Fruit fly (Drosophila melanogaster) Kc167 (cell line): ENCODE data around the gene dlg1.

Experiments used
- Myc ChIP-seq: fragments of >200 bp; optimal IDR thresholded peaks from 2 replicates; lab custom pipeline; 2017; ENCODE audit warnings: missing external identifiers
- Sin3A ChIP-seq: fragments of >200 bp; optimal IDR thresholded peaks from 2 replicates; lab custom pipeline; 2018; ENCODE audit warnings: missing external identifiers
- h ChIP-seq: fragments of >200 bp; optimal IDR thresholded peaks from 3 replicates; lab custom pipeline; 2018; ENCODE audit warnings: missing external identifiers
- insv ChIP-seq: fragments of >200 bp; optimal IDR thresholded peaks from 3 replicates; lab custom pipeline; 2018; ENCODE audit warnings: missing external identifiers
- psq ChIP-seq: fragments of >200 bp; optimal IDR thresholded peaks from 2 replicates; lab custom pipeline; 2017; ENCODE audit warnings: missing external identifiers
- ttk ChIP-seq: sonication (Bioruptor generic); optimal IDR thresholded peaks from 2 replicates; lab custom pipeline; 2017; ENCODE audit warnings: missing external identifiers

dlg1 gene

dm6 chrX:11390625-11391363 is 21.3 kb downstream of the dlg1 start:
- TF ChIP-seq ttk (no peak), Myc (no peak), psq (lab: Kevin White, UChicago) (no peak), insv (lab: Kevin White, UChicago) (no peak), h (no peak), Sin3A (lab: Kevin White, UChicago) (no peak)

dm6 chrX:11391364-11391915 is 22.0 kb downstream of the dlg1 start:
- TF ChIP-seq ttk: no peak
- TF ChIP-seq Sin3A (lab: Kevin White, UChicago): no peak

- TF ChIP-seq h: no peak
- no peak for TF ChIP-seq Sin3A (lab: Kevin White, UChicago)
- TF ChIP-seq ttk: no peak
- no peak for TF ChIP-seq psq (lab: Kevin White, UChicago)
- no peak for TF ChIP-seq insv (lab: Kevin White, UChicago)
- no peak for TF ChIP-seq Myc
Observed at dm6 chrX:11393003-11393620, 23.6 kb downstream of the dlg1 start.

- no peak for TF ChIP-seq Sin3A (lab: Kevin White, UChicago)
- TF ChIP-seq h: no peak
- TF ChIP-seq ttk: no peak
- no peak for TF ChIP-seq insv (lab: Kevin White, UChicago)
- no peak for TF ChIP-seq psq (lab: Kevin White, UChicago)
- TF ChIP-seq Myc: no peak
Observed at dm6 chrX:11404247-11404646, 34.8 kb downstream of the dlg1 start.

- TF ChIP-seq ttk (no peak), psq (lab: Kevin White, UChicago) (no peak), Sin3A (lab: Kevin White, UChicago) (no peak), Myc (no peak), insv (lab: Kevin White, UChicago) (no peak), h (no peak)
Observed at dm6 chrX:11409647-11410046, 40.2 kb downstream of the dlg1 start, which contains the start of gene CG15196. CG15196 (plus strand) TSS chrX:11409947.

- TF ChIP-seq insv (lab: Kevin White, UChicago) (no peak), h (no peak), psq (lab: Kevin White, UChicago) (no peak), Myc (no peak), Sin3A (lab: Kevin White, UChicago) (no peak), ttk (no peak)
Observed at dm6 chrX:11413090-11413489, 43.6 kb downstream of the dlg1 start, which contains the start of gene Gr10b. Gr10b (minus strand) TSS chrX:11413190.

- no peak for TF ChIP-seq ttk
- no peak for TF ChIP-seq Myc
- TF ChIP-seq insv (lab: Kevin White, UChicago): no peak
- no peak for TF ChIP-seq Sin3A (lab: Kevin White, UChicago)
- TF ChIP-seq psq (lab: Kevin White, UChicago): no peak
- TF ChIP-seq h: no peak
Observed at dm6 chrX:11417322-11417721, 47.9 kb downstream of the dlg1 start, which contains the start of the genes Gr10a and Or10a. Gr10a (minus strand) TSS chrX:11417422. Or10a (minus strand) TSS chrX:11417422.

dm6 chrX:11419212-11419611 is 49.7 kb downstream of the dlg1 start:
- no peak for TF ChIP-seq ttk
- no peak for TF ChIP-seq h
- no peak for TF ChIP-seq psq (lab: Kevin White, UChicago)
- TF ChIP-seq Sin3A (lab: Kevin White, UChicago): no peak
- TF ChIP-seq insv (lab: Kevin White, UChicago): no peak
- TF ChIP-seq Myc: no peak

dm6 chrX:11419962-11420361 is 50.5 kb downstream of the dlg1 start:
- TF ChIP-seq Sin3A (lab: Kevin White, UChicago) (no peak), h (no peak), insv (lab: Kevin White, UChicago) (no peak), ttk (no peak), psq (lab: Kevin White, UChicago) (no peak), Myc (no peak)

- TF ChIP-seq ttk (no peak), psq (lab: Kevin White, UChicago) (no peak), insv (lab: Kevin White, UChicago) (no peak), Myc (no peak), h (no peak), Sin3A (lab: Kevin White, UChicago) (no peak)
Observed at dm6 chrX:11420752-11421396, 51.4 kb downstream of the dlg1 start.

- TF ChIP-seq Myc (no peak), insv (lab: Kevin White, UChicago) (no peak), psq (lab: Kevin White, UChicago) (no peak), Sin3A (lab: Kevin White, UChicago) (no peak), ttk (no peak), h (no peak)
Observed at dm6 chrX:11422071-11422470, 52.6 kb downstream of the dlg1 start.

- TF ChIP-seq insv (lab: Kevin White, UChicago) (no peak), psq (lab: Kevin White, UChicago) (no peak), Myc (no peak), ttk (no peak), Sin3A (lab: Kevin White, UChicago) (no peak), h (no peak)
Observed at dm6 chrX:11422532-11422931, 53.1 kb downstream of the dlg1 start, which contains the start of gene Gs2. Gs2 (plus strand) TSS chrX:11422832.
